Fruit fly (Drosophila melanogaster) whole organism, prepupa: Measurements from ENCODE around the gene Cad87A.

Experiments used
- CG10631 ChIP-seq: fragments of 200-800 bp; sonication (Bioruptor generic); optimal IDR thresholded peaks from 2 replicates; lab custom pipeline; 2016; ENCODE audit warnings: missing biosample characterization, missing genetic modification characterization
- CG10669 ChIP-seq: fragments of 200-800 bp; sonication (Bioruptor generic); optimal IDR thresholded peaks from 3 replicates; lab custom pipeline; 2018; ENCODE audit warnings: missing biosample characterization, mild to moderate bottlenecking, missing genetic modification characterization, moderate library complexity
- CG11294 ChIP-seq: fragments of 200-800 bp; sonication (Bioruptor generic); IDR thresholded peaks from 2 replicates; pipeline ENCODE4 v1.3.6; 2022; ENCODE audit warnings: missing biosample characterization, missing genetic modification characterization
- CG11762 ChIP-seq: fragments of 200-800 bp; sonication (Bioruptor generic); optimal IDR thresholded peaks from 3 replicates; lab custom pipeline; 2016; ENCODE audit warnings: missing biosample characterization, missing genetic modification characterization; ENCODE audit not compliant: insufficient read depth
- CG11902 ChIP-seq: fragments of 200-800 bp; sonication (Bioruptor generic); optimal IDR thresholded peaks from 3 replicates; lab custom pipeline; 2016; ENCODE audit warnings: missing biosample characterization, missing genetic modification characterization
- CG15336 ChIP-seq: fragments of 200-800 bp; sonication (Bioruptor generic); IDR thresholded peaks from 2 replicates; pipeline ENCODE4 v1.3.6; 2022; ENCODE audit warnings: missing biosample characterization, missing genetic modification characterization
- CG1621 ChIP-seq: fragments of 200-800 bp; sonication (Bioruptor generic); optimal IDR thresholded peaks from 3 replicates; lab custom pipeline; 2018; ENCODE audit warnings: missing biosample characterization, mild to moderate bottlenecking, missing genetic modification characterization
- CG16779 ChIP-seq: fragments of 200-800 bp; sonication (Bioruptor generic); optimal IDR thresholded peaks from 3 replicates; lab custom pipeline; 2017; ENCODE audit warnings: missing biosample characterization, mild to moderate bottlenecking, missing genetic modification characterization
- CG3032 ChIP-seq: fragments of 200-800 bp; optimal IDR thresholded peaks from 2 replicates; lab custom pipeline; 2019; ENCODE audit warnings: missing biosample characterization, mild to moderate bottlenecking, missing genetic modification characterization, moderate library complexity
- CG31627 ChIP-seq: fragments of 200-800 bp; sonication (Bioruptor generic); optimal IDR thresholded peaks from 3 replicates; lab custom pipeline; 2016; ENCODE audit warnings: missing biosample characterization, missing genetic modification characterization
- CG32006 ChIP-seq: fragments of 200-800 bp; sonication (Bioruptor generic); optimal IDR thresholded peaks from 3 replicates; lab custom pipeline; 2017; ENCODE audit warnings: missing biosample characterization, mild to moderate bottlenecking, missing genetic modification characterization
- CG34406 ChIP-seq: fragments of 200-800 bp; sonication (Bioruptor generic); optimal IDR thresholded peaks from 3 replicates; lab custom pipeline; 2016; ENCODE audit warnings: missing biosample characterization, missing genetic modification characterization
- CG3919 ChIP-seq: fragments of 200-800 bp; sonication (Bioruptor generic); optimal IDR thresholded peaks from 3 replicates; lab custom pipeline; 2016; ENCODE audit warnings: missing biosample characterization, missing genetic modification characterization
- CG6163 ChIP-seq: fragments of 200-800 bp; sonication (Bioruptor generic); IDR thresholded peaks from 3 replicates; pipeline ENCODE4 v1.3.6; 2022; ENCODE audit warnings: missing biosample characterization, missing genetic modification characterization
- CG6276 ChIP-seq: fragments of 200-800 bp; sonication (Bioruptor generic); optimal IDR thresholded peaks from 2 replicates; lab custom pipeline; 2017; ENCODE audit warnings: missing biosample characterization, mild to moderate bottlenecking, missing genetic modification characterization
- CG6792 ChIP-seq: fragments of 200-800 bp; sonication (Bioruptor generic); optimal IDR thresholded peaks from 3 replicates; lab custom pipeline; 2016; ENCODE audit warnings: missing biosample characterization, missing genetic modification characterization
- CG6854 ChIP-seq: fragments of 200-800 bp; sonication (Bioruptor generic); optimal IDR thresholded peaks from 2 replicates; lab custom pipeline; 2017; ENCODE audit warnings: missing biosample characterization, mild to moderate bottlenecking, missing genetic modification characterization
- CG7368 ChIP-seq: fragments of 200-800 bp; sonication (Bioruptor generic); optimal IDR thresholded peaks from 3 replicates; lab custom pipeline; 2016; ENCODE audit warnings: missing biosample characterization, missing genetic modification characterization
- CG8119 ChIP-seq: fragments of 200-800 bp; sonication (Bioruptor generic); IDR thresholded peaks from 3 replicates; pipeline ENCODE4 v1.3.6; 2022; ENCODE audit warnings: missing biosample characterization, missing genetic modification characterization
- CG8319 ChIP-seq: fragments of 200-800 bp; sonication (Bioruptor generic); optimal IDR thresholded peaks from 3 replicates; lab custom pipeline; 2016; ENCODE audit warnings: missing biosample characterization, missing genetic modification characterization
- CG8632 ChIP-seq: fragments of 200-800 bp; sonication (Bioruptor generic); optimal IDR thresholded peaks from 3 replicates; lab custom pipeline; 2016; ENCODE audit warnings: missing biosample characterization, missing genetic modification characterization
- CG9139 ChIP-seq: fragments of 200-800 bp; sonication (Bioruptor generic); optimal IDR thresholded peaks from 3 replicates; lab custom pipeline; 2017; ENCODE audit warnings: missing biosample characterization, mild to moderate bottlenecking, missing genetic modification characterization
- Eip75B ChIP-seq: fragments of 200-800 bp; sonication (Bioruptor generic); optimal IDR thresholded peaks from 3 replicates; lab custom pipeline; 2016; ENCODE audit warnings: missing biosample characterization, missing genetic modification characterization
- Eip78C ChIP-seq: fragments of 200-800 bp; sonication (Bioruptor generic); peaks from one replicate; lab custom pipeline; 2016; ENCODE audit warnings: missing biosample characterization, missing genetic modification characterization
- Eip93F ChIP-seq: fragments of 200-800 bp; sonication (Bioruptor generic); optimal IDR thresholded peaks from 2 replicates; lab custom pipeline; 2016; ENCODE audit warnings: missing biosample characterization, mild to moderate bottlenecking, missing genetic modification characterization
- Gug ChIP-seq: fragments of 200-800 bp; sonication (Bioruptor generic); IDR thresholded peaks from 2 replicates; pipeline ENCODE4 v1.3.6; 2022; ENCODE audit warnings: missing biosample characterization, missing genetic modification characterization
- Hr38 ChIP-seq: sonication (Bioruptor generic); optimal IDR thresholded peaks from 2 replicates; lab custom pipeline; 2016; ENCODE audit warnings: missing biosample characterization, missing genetic modification characterization
- Hr39 ChIP-seq: fragments of 200-800 bp; sonication (Bioruptor generic); optimal IDR thresholded peaks from 2 replicates; lab custom pipeline; 2016; ENCODE audit warnings: missing biosample characterization, missing genetic modification characterization
- Met ChIP-seq: fragments of 200-800 bp; sonication (Bioruptor generic); optimal IDR thresholded peaks from 3 replicates; lab custom pipeline; 2016; ENCODE audit warnings: missing biosample characterization, missing genetic modification characterization
- OdsH ChIP-seq: fragments of 200-800 bp; sonication (Bioruptor generic); optimal IDR thresholded peaks from 3 replicates; lab custom pipeline; 2016; ENCODE audit warnings: missing biosample characterization, missing genetic modification characterization
- Sox102F ChIP-seq: fragments of 200-800 bp; sonication (Bioruptor generic); optimal IDR thresholded peaks from 2 replicates; lab custom pipeline; 2016; ENCODE audit warnings: missing biosample characterization, mild to moderate bottlenecking, missing genetic modification characterization
- Sox14 ChIP-seq: fragments of 200-800 bp; sonication (Bioruptor generic); optimal IDR thresholded peaks from 3 replicates; lab custom pipeline; 2016; ENCODE audit warnings: missing biosample characterization, missing genetic modification characterization
- Sox15 ChIP-seq: fragments of 200-800 bp; sonication (Bioruptor generic); optimal IDR thresholded peaks from 3 replicates; lab custom pipeline; 2016; ENCODE audit warnings: missing biosample characterization, missing genetic modification characterization
- achi ChIP-seq: fragments of 200-800 bp; sonication (Bioruptor generic); optimal IDR thresholded peaks from 3 replicates; lab custom pipeline; 2016; ENCODE audit warnings: missing biosample characterization, missing genetic modification characterization
- cyc ChIP-seq: fragments of 200-800 bp; sonication (Bioruptor generic); optimal IDR thresholded peaks from 3 replicates; lab custom pipeline; 2016; ENCODE audit warnings: missing biosample characterization, missing genetic modification characterization
- dac ChIP-seq: fragments of 200-800 bp; sonication (Bioruptor generic); optimal IDR thresholded peaks from 2 replicates; lab custom pipeline; 2017; ENCODE audit warnings: missing biosample characterization, mild to moderate bottlenecking, missing genetic modification characterization
- dsx ChIP-seq: fragments of 200-800 bp; optimal IDR thresholded peaks from 3 replicates; lab custom pipeline; 2019; ENCODE audit warnings: missing biosample characterization, mild to moderate bottlenecking, missing genetic modification characterization, moderate library complexity; ENCODE audit not compliant: poor library complexity, severe bottlenecking
- eg ChIP-seq: fragments of 200-800 bp; sonication (Bioruptor generic); IDR thresholded peaks from 3 replicates; pipeline ENCODE4 v1.3.6; 2022; ENCODE audit warnings: missing biosample characterization, missing genetic modification characterization
- fd59A ChIP-seq: fragments of 200-800 bp; sonication (Bioruptor generic); optimal IDR thresholded peaks from 2 replicates; lab custom pipeline; 2017; ENCODE audit warnings: missing biosample characterization, mild to moderate bottlenecking, missing genetic modification characterization, missing genetic modification reagents
- fd85E ChIP-seq: fragments of 200-800 bp; sonication (Bioruptor generic); optimal IDR thresholded peaks from 3 replicates; lab custom pipeline; 2016; ENCODE audit warnings: missing biosample characterization, missing genetic modification characterization
- fkh ChIP-seq: fragments of 200-800 bp; sonication (Bioruptor generic); optimal IDR thresholded peaks from 3 replicates; lab custom pipeline; 2017; ENCODE audit warnings: missing biosample characterization, mild to moderate bottlenecking, missing genetic modification characterization, moderate library complexity
- lz ChIP-seq: fragments of 200-800 bp; sonication (Bioruptor generic); optimal IDR thresholded peaks from 3 replicates; lab custom pipeline; 2016; ENCODE audit warnings: missing biosample characterization, missing genetic modification characterization
- net ChIP-seq: fragments of 200-800 bp; sonication (Bioruptor generic); optimal IDR thresholded peaks from 3 replicates; lab custom pipeline; 2016; ENCODE audit warnings: missing biosample characterization, missing genetic modification characterization
- salr ChIP-seq, 2 experiments: fragments of 200-800 bp; sonication (Bioruptor generic); optimal IDR thresholded peaks; 3 replicates each; lab custom pipeline; 2016 to 2018; ENCODE audit warnings: missing biosample characterization in 2 of 2, missing genetic modification characterization in 2 of 2, mild to moderate bottlenecking in 1 of 2
- spab ChIP-seq: fragments of 200-800 bp; sonication (Bioruptor generic); optimal IDR thresholded peaks from 2 replicates; lab custom pipeline; 2017; ENCODE audit warnings: missing biosample characterization, mild to moderate bottlenecking, missing genetic modification characterization, missing genetic modification reagents
- topi ChIP-seq: fragments of 200-800 bp; sonication (Bioruptor generic); optimal IDR thresholded peaks from 3 replicates; lab custom pipeline; 2016; ENCODE audit warnings: missing biosample characterization, missing genetic modification characterization
- vri ChIP-seq: fragments of 200-800 bp; sonication (Bioruptor generic); optimal IDR thresholded peaks from 3 replicates; lab custom pipeline; 2016; ENCODE audit warnings: missing biosample characterization, mild to moderate bottlenecking, missing genetic modification characterization

Gene Cad87A

dm6 chr3R:11869169-11869568 lies 79.8 kb downstream of the Cad87A start, which contains the start of gene CG6959 (continued):
- TF ChIP-seq eg (GFP tag; lab: Robert Waterston, UW) (peak; percentile 64), Hr38 (GFP tag; lab: Kevin White, UChicago) (no peak), CG6854 (GFP tag; lab: Kevin White, UChicago) (no peak), CG8632 (GFP tag; lab: Kevin White, UChicago) (no peak), CG8319 (GFP tag; lab: Kevin White, UChicago) (no peak)

- TF ChIP-seq CG31627 (GFP tag; lab: Kevin White, UChicago) (no peak), CG6163 (GFP tag; lab: Robert Waterston, UW) (0 out of 3 replicates have a peak, but pooled peaks have one; percentile 5), CG15336 (GFP tag; lab: Robert Waterston, UW) (0 out of 2 replicates have a peak, but pooled peaks have one; percentile 14)
These were observed 80.4 kb downstream of the Cad87A start for dm6 chr3R:11868562-11868961.

- TF ChIP-seq Eip75B (GFP tag; lab: Kevin White, UChicago) (peak; percentile 3), topi (GFP tag; lab: Kevin White, UChicago) (no peak), dac (GFP tag; lab: Kevin White, UChicago) (no peak), Sox15 (GFP tag; lab: Kevin White, UChicago) (no peak), CG15336 (GFP tag; lab: Robert Waterston, UW) (0 out of 2 replicates have a peak, but pooled peaks have one; percentile 21), OdsH (GFP tag; lab: Kevin White, UChicago) (no peak), vri (GFP tag; lab: Kevin White, UChicago) (no peak), CG32006 (GFP tag; lab: Kevin White, UChicago) (no peak), CG11294 (GFP tag; lab: Robert Waterston, UW) (no peak), Gug (GFP tag; lab: Robert Waterston, UW) (no peak), fd59A (peak; percentile 31), CG11902 (no peak), CG3032 (tag; lab: Kevin White, UChicago) (peak; percentile 0), fkh (GFP tag; lab: Kevin White, UChicago) (no peak), Sox14 (GFP tag; lab: Kevin White, UChicago) (no peak), net (no peak), Eip93F (GFP tag; lab: Kevin White, UChicago) (no peak), Sox102F (GFP tag; lab: Kevin White, UChicago) (no peak), eg (GFP tag; lab: Robert Waterston, UW) (peak; percentile 37; the same call in 1 of the 3 replicates), Eip78C (GFP tag; lab: Kevin White, UChicago) (peak; percentile 46), Hr39 (GFP tag; lab: Kevin White, UChicago) (no peak), CG6854 (GFP tag; lab: Kevin White, UChicago) (no peak), CG9139 (GFP tag; lab: Kevin White, UChicago) (peak; percentile 49), spab (peak; percentile 43), CG6163 (GFP tag; lab: Robert Waterston, UW) (peak; percentile 65; the same call in 1 of the 3 replicates), CG6792 (GFP tag; lab: Kevin White, UChicago) (no peak), CG1621 (peak; percentile 60), achi (GFP tag; lab: Kevin White, UChicago) (no peak), cyc (GFP tag; lab: Kevin White, UChicago) (no peak), CG10631 (GFP tag; lab: Kevin White, UChicago) (no peak), CG8119 (peak; percentile 40; the same call in 2 of the 3 replicates), Met (no peak), CG34406 (no peak), fd85E (GFP tag; lab: Kevin White, UChicago) (no peak), CG16779 (tag; lab: Kevin White, UChicago) (no peak), CG6276 (GFP tag; lab: Kevin White, UChicago) (no peak), dsx (GFP tag; lab: Kevin White, UChicago) (peak; percentile 85), lz (GFP tag; lab: Kevin White, UChicago) (no peak), salr (GFP tag; optimal IDR thresholded peaks at IDR 0.05; lab: Kevin White, UChicago) (peak in 1 of 2 experiments; percentile 27), CG7368 (GFP tag; lab: Kevin White, UChicago) (no peak), CG8319 (GFP tag; lab: Kevin White, UChicago) (no peak), CG3919 (GFP tag; lab: Kevin White, UChicago) (no peak), CG10669 (GFP tag; lab: Kevin White, UChicago) (peak; percentile 35), CG11762 (GFP tag; lab: Kevin White, UChicago) (no peak)
These were observed 83.8 kb downstream of the Cad87A start for dm6 chr3R:11865132-11865531.
